Worm (Caenorhabditis elegans): Measurements from ENCODE around the gene Y39A1A.16.

DNA sequence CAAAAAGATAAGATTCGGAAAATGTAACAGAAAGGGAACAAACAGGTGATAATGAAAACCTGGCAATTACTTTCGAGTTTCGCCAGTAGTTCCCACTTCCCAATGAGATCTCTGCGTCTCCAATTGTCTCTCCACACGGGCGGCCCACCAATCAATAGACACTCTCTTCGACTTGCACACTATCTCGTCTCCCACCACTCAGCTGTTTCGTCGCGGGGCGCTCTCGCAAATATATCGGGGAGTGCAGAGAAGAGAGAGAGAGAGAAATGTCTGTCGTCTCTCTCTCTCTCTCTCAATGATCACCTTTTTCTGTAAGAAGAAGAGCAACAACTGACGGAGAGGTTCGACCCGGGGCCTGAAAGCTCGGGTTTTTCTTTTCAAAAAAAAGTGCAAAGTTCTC, 41.1 kb downstream of the Y39A1A.16 start:
- TF ChIP-seq ztf-11 (tag; optimal IDR thresholded peaks at IDR 0.05) (no peak), unc-62 (GFP tag; optimal IDR thresholded peaks at IDR 0.05) (peak; percentile 53), snpc-4 (tag; optimal IDR thresholded peaks at IDR 0.05) (no peak), unc-39 (tag; optimal IDR thresholded peaks at IDR 0.05) (no peak), mab-5 (tag; optimal IDR thresholded peaks at IDR 0.05) (no peak), sem-2 (GFP tag; optimal IDR thresholded peaks at IDR 0.05) (no peak), nhr-237 (tag; optimal IDR thresholded peaks at IDR 0.05) (peak; percentile 29)

Data from whole organism, mixed stage, embryonic.